Worm (Caenorhabditis elegans) whole organism, mixed stage, embryonic: Measurements from ENCODE around the gene lido-13.

Source experiments
- blmp-1 ChIP-seq: fragments of 150-350 bp; optimal IDR thresholded peaks from 2 replicates; lab custom pipeline; 2014; ENCODE audit warnings: missing biosample characterization, missing genetic modification characterization
- elt-1 ChIP-seq: sonication (generic microtip); optimal IDR thresholded peaks from 2 replicates; lab custom pipeline; 2017; ENCODE audit warnings: missing genetic modification characterization, mild to moderate bottlenecking, missing compliant biosample characterization, antibody characterized with exemption, moderate library complexity, borderline replicate concordance; ENCODE audit not compliant: insufficient read depth
- lin-13 ChIP-seq: fragments of 150-350 bp; optimal IDR thresholded peaks from 2 replicates; lab custom pipeline; 2014; ENCODE audit warnings: missing biosample characterization, missing genetic modification characterization
- nhr-12 ChIP-seq: fragments of 150-350 bp; optimal IDR thresholded peaks from 2 replicates; lab custom pipeline; 2014; ENCODE audit warnings: missing biosample characterization, missing genetic modification characterization
- nhr-237 ChIP-seq: fragments of 150-350 bp; optimal IDR thresholded peaks from 2 replicates; lab custom pipeline; 2014; ENCODE audit warnings: missing biosample characterization, missing genetic modification characterization
- nhr-76 ChIP-seq: sonication (generic microtip); optimal IDR thresholded peaks from 2 replicates; lab custom pipeline; 2017; ENCODE audit warnings: missing biosample characterization, missing genetic modification characterization
- pha-4 ChIP-seq: fragments of 150-350 bp; optimal IDR thresholded peaks from 2 replicates; lab custom pipeline; 2018; ENCODE audit warnings: missing biosample characterization, missing genetic modification reagents, missing genetic modification characterization
- snpc-4 ChIP-seq: fragments of 150-350 bp; optimal IDR thresholded peaks from 2 replicates; lab custom pipeline; 2014; ENCODE audit warnings: missing biosample characterization, missing genetic modification characterization
- unc-39 ChIP-seq: fragments of 150-350 bp; optimal IDR thresholded peaks from 2 replicates; lab custom pipeline; 2014; ENCODE audit warnings: missing biosample characterization, missing genetic modification characterization
- zip-8 ChIP-seq: fragments of 150-350 bp; optimal IDR thresholded peaks from 2 replicates; lab custom pipeline; 2014; ENCODE audit warnings: missing biosample characterization, missing genetic modification characterization
- ztf-11 ChIP-seq: fragments of 150-350 bp; optimal IDR thresholded peaks from 2 replicates; lab custom pipeline; 2014; ENCODE audit warnings: missing biosample characterization, missing genetic modification characterization

DNA sequence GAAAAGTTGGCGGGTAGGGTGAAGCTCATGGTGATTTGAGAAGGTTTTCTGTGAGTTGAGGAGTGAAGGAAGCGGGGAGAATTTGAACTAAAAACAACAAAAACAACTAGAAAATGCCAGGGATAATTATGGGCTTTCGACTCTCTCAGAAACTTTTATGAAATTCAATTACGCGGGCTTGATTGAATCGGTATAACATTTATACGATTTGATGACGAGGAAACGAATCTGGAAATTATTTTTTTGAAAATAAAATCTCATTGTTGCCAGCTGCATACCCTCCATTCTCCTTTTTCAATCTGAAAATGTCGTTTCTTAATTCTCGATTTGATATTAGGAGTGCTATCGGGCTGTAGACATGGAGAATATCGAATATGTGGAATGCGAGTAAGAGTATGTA is 37.1 kb upstream of the lido-13 start, which contains the start of gene srg-21:
- TF ChIP-seq lin-13 (no peak), elt-1 (tag; lab: Kevin White, UChicago) (no peak), snpc-4 (tag; lab: Kevin White, UChicago) (no peak), nhr-237 (tag; lab: Kevin White, UChicago) (no peak), nhr-12 (no peak), nhr-76 (no peak), ztf-11 (tag; lab: Kevin White, UChicago) (no peak), blmp-1 (no peak), pha-4 (tag; lab: Kevin White, UChicago) (no peak), unc-39 (tag; lab: Kevin White, UChicago) (no peak), zip-8 (no peak)
